Worm (Caenorhabditis elegans) whole organism, young adult: ENCODE results near the gene F28A12.10.
A peak's percentile ranks its signal among the peaks of the same experiment; 100 is the strongest.

Experiments used
- B0035.1 ChIP-seq: sonication (generic microtip); optimal IDR thresholded peaks from 2 replicates; lab custom pipeline; 2016; ENCODE audit warnings: missing genetic modification characterization, mild to moderate bottlenecking, missing compliant biosample characterization, missing genotype, missing genetic modification reagents
- B0336.3 ChIP-seq: fragments of 200-800 bp; sonication (Bioruptor generic); IDR thresholded peaks from 2 replicates; pipeline ENCODE4 v1.3.6; 2022; ENCODE audit warnings: missing genetic modification characterization, missing compliant biosample characterization
- F33H1.4 ChIP-seq: fragments of 200-800 bp; sonication (Bioruptor generic); IDR thresholded peaks from 2 replicates; pipeline ENCODE4 v1.3.6; 2022; ENCODE audit warnings: missing genetic modification reagents, missing genetic modification characterization, missing compliant biosample characterization
- F37B4.10 ChIP-seq: fragments of 200-800 bp; sonication (Bioruptor generic); IDR thresholded peaks from 2 replicates; pipeline ENCODE4 v1.3.6; 2022; ENCODE audit warnings: missing genetic modification characterization, missing compliant biosample characterization
- F39B2.1 ChIP-seq: fragments of 200-800 bp; sonication (Bioruptor generic); IDR thresholded peaks from 2 replicates; pipeline ENCODE4 v1.3.6; 2022; ENCODE audit warnings: missing genetic modification reagents, missing genetic modification characterization, missing compliant biosample characterization
- F57A8.1 ChIP-seq: fragments of 200-800 bp; sonication (Bioruptor generic); optimal IDR thresholded peaks from 2 replicates; lab custom pipeline; 2018; ENCODE audit warnings: mild to moderate bottlenecking, missing genetic modification characterization, moderate library complexity, missing compliant biosample characterization
- T07F8.4 ChIP-seq: sonication (generic microtip); optimal IDR thresholded peaks from 2 replicates; lab custom pipeline; 2016; ENCODE audit warnings: mild to moderate bottlenecking, missing genetic modification characterization, moderate library complexity, missing compliant biosample characterization
- Y53G8AR.9 ChIP-seq: fragments of 200-800 bp; sonication (Bioruptor generic); conservative IDR thresholded peaks from 2 replicates; pipeline ENCODE4 v1.3.6; 2022; ENCODE audit warnings: missing genetic modification reagents, missing genetic modification characterization, missing compliant biosample characterization
- Y67H2A.10 ChIP-seq: fragments of 200-800 bp; sonication (Bioruptor generic); conservative IDR thresholded peaks from 2 replicates; pipeline ENCODE4 v1.3.6; 2022; ENCODE audit warnings: missing genetic modification reagents, missing genetic modification characterization, missing compliant biosample characterization
- aptf-2 ChIP-seq: fragments of 200-800 bp; sonication (Bioruptor generic); conservative IDR thresholded peaks from 2 replicates; pipeline ENCODE4 v1.3.6; 2022; ENCODE audit warnings: missing genetic modification reagents, missing genetic modification characterization, missing compliant biosample characterization
- ceh-100 ChIP-seq: fragments of 200-800 bp; sonication (Bioruptor generic); IDR thresholded peaks from 2 replicates; pipeline ENCODE4 v1.3.6; 2022; ENCODE audit warnings: missing genetic modification reagents, missing genetic modification characterization, missing compliant biosample characterization
- ceh-91 ChIP-seq: fragments of 200-800 bp; sonication (Bioruptor generic); IDR thresholded peaks from 2 replicates; pipeline ENCODE4 v1.3.6; 2022; ENCODE audit warnings: missing genetic modification reagents, missing genetic modification characterization, missing compliant biosample characterization
- die-1 ChIP-seq: sonication (generic microtip); optimal IDR thresholded peaks from 2 replicates; lab custom pipeline; 2016; ENCODE audit warnings: missing genotype, mild to moderate bottlenecking, missing genetic modification characterization, missing compliant biosample characterization
- efl-1 ChIP-seq: fragments of 150-350 bp; optimal IDR thresholded peaks from 2 replicates; lab custom pipeline; 2014; ENCODE audit warnings: missing biosample characterization, missing genetic modification reagents, missing genetic modification characterization
- ekl-4 ChIP-seq: fragments of 200-800 bp; sonication (Bioruptor generic); IDR thresholded peaks from 2 replicates; pipeline ENCODE4 v1.3.6; 2022; ENCODE audit warnings: missing genetic modification reagents, missing genetic modification characterization, missing compliant biosample characterization
- hlh-26 ChIP-seq: fragments of 200-800 bp; sonication (Bioruptor generic); conservative IDR thresholded peaks from 2 replicates; pipeline ENCODE4 v1.3.6; 2022; ENCODE audit warnings: missing genetic modification reagents, missing genetic modification characterization, missing compliant biosample characterization
- hmg-1.2 ChIP-seq: fragments of 200-800 bp; sonication (Bioruptor generic); IDR thresholded peaks from 2 replicates; pipeline ENCODE4 v1.3.6; 2022; ENCODE audit warnings: missing genetic modification reagents, missing genetic modification characterization, missing compliant biosample characterization
- let-526 ChIP-seq: fragments of 200-800 bp; sonication (Bioruptor generic); IDR thresholded peaks from 2 replicates; pipeline ENCODE4 v1.3.6; 2022; ENCODE audit warnings: missing genetic modification reagents, missing genetic modification characterization, missing compliant biosample characterization
- lin-35 ChIP-seq, 3 experiments: fragments of 150-350 bp in 2 of 3; sonication (generic microtip) in 1 of 3; optimal IDR thresholded peaks; 2 replicates each; lab custom pipeline; 2014 to 2018; ENCODE audit warnings: missing biosample characterization in 3 of 3, missing genetic modification characterization in 3 of 3, missing genetic modification reagents in 3 of 3
- lin-40 ChIP-seq: sonication (generic microtip); optimal IDR thresholded peaks from 2 replicates; lab custom pipeline; 2016; ENCODE audit warnings: missing genetic modification characterization, mild to moderate bottlenecking, missing compliant biosample characterization, missing genotype, missing genetic modification reagents
- lsy-27 ChIP-seq: sonication (generic microtip); optimal IDR thresholded peaks from 2 replicates; lab custom pipeline; 2017; ENCODE audit warnings: missing genetic modification characterization, mild to moderate bottlenecking, missing compliant biosample characterization, antibody characterized with exemption, missing genotype, borderline replicate concordance; ENCODE audit not compliant: insufficient read depth
- madf-3 ChIP-seq: fragments of 200-800 bp; sonication (Bioruptor generic); IDR thresholded peaks from 2 replicates; pipeline ENCODE4 v1.3.6; 2022; ENCODE audit warnings: missing genetic modification reagents, missing genetic modification characterization, missing compliant biosample characterization
- madf-6 ChIP-seq: fragments of 200-800 bp; sonication (Bioruptor generic); IDR thresholded peaks from 2 replicates; pipeline ENCODE4 v1.3.6; 2022; ENCODE audit warnings: missing genetic modification reagents, missing genetic modification characterization, missing compliant biosample characterization
- mcd-1 ChIP-seq: fragments of 200-800 bp; sonication (Bioruptor generic); IDR thresholded peaks from 2 replicates; pipeline ENCODE4 v1.3.6; 2022; ENCODE audit warnings: missing genetic modification reagents, missing genetic modification characterization, missing compliant biosample characterization
- mes-4 ChIP-seq: sonication (generic microtip); optimal IDR thresholded peaks from 2 replicates; lab custom pipeline; 2016; ENCODE audit warnings: missing genotype, missing genetic modification characterization, missing compliant biosample characterization
- nfya-2 ChIP-seq: fragments of 200-800 bp; sonication (Bioruptor generic); IDR thresholded peaks from 2 replicates; pipeline ENCODE4 v1.3.6; 2022; ENCODE audit warnings: missing genetic modification reagents, missing genetic modification characterization, missing compliant biosample characterization
- nhr-27 ChIP-seq: fragments of 200-800 bp; sonication (Bioruptor generic); optimal IDR thresholded peaks from 2 replicates; lab custom pipeline; 2018; ENCODE audit warnings: mild to moderate bottlenecking, missing genetic modification characterization, moderate library complexity, missing compliant biosample characterization
- nhr-80 ChIP-seq: sonication (generic microtip); optimal IDR thresholded peaks from 2 replicates; lab custom pipeline; 2016; ENCODE audit warnings: missing genetic modification characterization, missing compliant biosample characterization
- nhr-90 ChIP-seq: sonication (generic microtip); optimal IDR thresholded peaks from 2 replicates; lab custom pipeline; 2016; ENCODE audit warnings: missing genotype, mild to moderate bottlenecking, missing genetic modification characterization, missing compliant biosample characterization
- rcor-1 ChIP-seq: fragments of 200-800 bp; sonication (Bioruptor generic); IDR thresholded peaks from 2 replicates; pipeline ENCODE4 v1.3.6; 2022; ENCODE audit warnings: missing genetic modification reagents, missing genetic modification characterization, missing compliant biosample characterization
- rpc-1 ChIP-seq, 2 experiments: fragments of 150-350 bp in 1 of 2; sonication (generic microtip) in 1 of 2; optimal IDR thresholded peaks; 2 replicates each; lab custom pipeline; 2014 to 2018; ENCODE audit warnings: missing biosample characterization in 1 of 2, missing genetic modification characterization in 1 of 2, missing genetic modification reagents in 1 of 2, missing genotype in 1 of 2
- tbp1 ChIP-seq: fragments of 200-800 bp; sonication (Bioruptor generic); optimal IDR thresholded peaks from 2 replicates; lab custom pipeline; 2018; ENCODE audit warnings: mild to moderate bottlenecking, missing genetic modification characterization, missing compliant biosample characterization
- tlf-1 ChIP-seq: fragments of 200-800 bp; sonication (Bioruptor generic); optimal IDR thresholded peaks from 2 replicates; lab custom pipeline; 2018; ENCODE audit warnings: mild to moderate bottlenecking, missing genetic modification characterization, missing compliant biosample characterization
- unc-62 ChIP-seq: fragments of 150-350 bp; optimal IDR thresholded peaks from 2 replicates; lab custom pipeline; 2014; ENCODE audit warnings: missing biosample characterization, missing genetic modification reagents, missing genetic modification characterization
- xnd-1 ChIP-seq: sonication (generic microtip); optimal IDR thresholded peaks from 2 replicates; lab custom pipeline; 2016; ENCODE audit warnings: missing genotype, missing genetic modification reagents, missing genetic modification characterization, missing compliant biosample characterization
- ztf-18 ChIP-seq: sonication (generic microtip); optimal IDR thresholded peaks from 2 replicates; lab custom pipeline; 2016; ENCODE audit warnings: missing genotype, mild to moderate bottlenecking, missing genetic modification characterization, missing compliant biosample characterization
- ztf-22 ChIP-seq: fragments of 200-800 bp; sonication (Bioruptor generic); optimal IDR thresholded peaks from 2 replicates; lab custom pipeline; 2018; ENCODE audit warnings: mild to moderate bottlenecking, missing genetic modification characterization, moderate library complexity, missing compliant biosample characterization
- ztf-25 ChIP-seq: fragments of 200-800 bp; sonication (Bioruptor generic); IDR thresholded peaks from 2 replicates; pipeline ENCODE4 v1.3.6; 2022; ENCODE audit warnings: missing genetic modification reagents, missing genetic modification characterization, missing compliant biosample characterization
- ztf-26 ChIP-seq: sonication (generic microtip); optimal IDR thresholded peaks from 2 replicates; lab custom pipeline; 2017; ENCODE audit warnings: missing genetic modification characterization, missing compliant biosample characterization
- ztf-28 ChIP-seq: fragments of 200-800 bp; sonication (Bioruptor generic); IDR thresholded peaks from 2 replicates; pipeline ENCODE4 v1.3.6; 2022; ENCODE audit warnings: missing genetic modification reagents, missing genetic modification characterization, missing compliant biosample characterization

F28A12.10 gene

DNA sequence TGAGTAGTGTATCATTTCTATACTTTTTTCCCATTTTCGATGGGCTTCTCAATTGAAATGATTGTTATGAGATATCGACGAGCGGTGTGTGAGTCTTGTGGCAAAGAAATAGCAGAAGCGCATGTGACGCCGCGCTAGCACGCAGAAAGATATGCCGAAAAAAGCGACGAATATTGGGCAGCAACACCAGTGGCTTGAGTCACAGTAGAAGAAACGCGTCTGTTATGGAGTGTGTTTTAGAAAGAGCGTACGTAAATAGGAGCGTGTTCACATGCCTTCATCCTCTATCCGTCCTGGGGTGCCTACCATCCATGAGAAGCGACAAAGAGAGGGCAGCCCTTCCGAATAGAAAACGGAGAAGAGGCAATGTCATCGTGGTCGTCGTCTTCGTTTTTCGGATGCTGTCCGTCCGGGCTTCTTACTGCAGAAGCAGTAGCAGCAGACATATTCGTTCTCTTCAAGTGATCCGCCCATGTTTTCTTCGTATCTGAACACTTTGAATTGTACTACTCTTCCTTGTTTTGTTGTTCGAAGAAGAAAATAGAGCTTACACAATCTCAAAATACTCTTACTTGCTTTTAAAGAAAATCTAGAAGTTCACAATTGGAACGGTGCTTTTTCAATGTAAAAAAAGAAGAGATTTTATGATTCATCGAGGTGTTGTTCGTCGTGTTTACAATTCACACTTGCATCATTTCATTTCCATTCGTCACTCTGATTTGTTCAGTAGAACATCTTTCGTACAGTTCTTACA is 27.6 kb downstream of the F28A12.10 start (continued):
- no peak for TF ChIP-seq let-526 (GFP tag; lab: Robert Waterston, UW)
- TF ChIP-seq mes-4 (tag; lab: Kevin White, UChicago) = no peak
- TF ChIP-seq nhr-27 (tag; lab: Kevin White, UChicago) = no peak
- no peak for TF ChIP-seq F37B4.10 (GFP tag; lab: Robert Waterston, UW)
- no peak for TF ChIP-seq Y67H2A.10 (GFP tag; lab: Robert Waterston, UW)
- TF ChIP-seq nhr-90 = no peak

- TF ChIP-seq unc-62 (GFP tag; lab: Kevin White, UChicago) = no peak
- no peak for TF ChIP-seq B0336.3 (GFP tag; lab: Robert Waterston, UW)
- TF ChIP-seq rpc-1 (optimal IDR thresholded peaks at IDR 0.05; lab: Kevin White, UChicago) = no peak
- no peak for TF ChIP-seq rpc-1 (tag; optimal IDR thresholded peaks at IDR 0.05; lab: Kevin White, UChicago)
- TF ChIP-seq, all 124 proteins: peak for 0
Measured at ce11 chrV:8608483-8608882, 29.1 kb downstream of the F28A12.10 start.

DNA sequence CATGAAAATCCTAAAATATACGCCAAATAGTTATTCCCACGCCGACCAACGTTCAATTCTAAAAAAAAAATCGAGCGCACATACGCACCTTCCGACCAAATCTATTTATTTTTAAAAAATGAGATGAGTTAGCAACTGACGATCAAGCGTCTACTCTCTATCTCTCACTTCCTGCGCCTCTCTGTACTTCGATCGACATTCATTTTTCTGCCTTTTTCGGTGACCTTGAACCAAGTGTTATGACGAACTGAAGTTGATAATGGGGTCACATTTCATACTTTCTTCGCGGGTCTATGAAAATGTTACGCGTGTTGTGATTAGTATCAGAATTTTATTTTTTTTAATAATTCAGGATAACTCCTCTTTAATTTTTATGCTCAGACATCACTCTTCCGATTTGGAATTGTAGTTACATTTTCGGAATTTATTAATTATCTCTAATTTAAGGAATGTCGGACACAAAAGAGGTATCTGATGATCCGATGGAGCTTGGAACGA is 30.2 kb downstream of the F28A12.10 start, which contains the start of gene smk-1:
Gene smk-1 (plus strand): TSS at position 448 of the 498 bp plus-strand sequence.
- TF ChIP-seq F57A8.1 (GFP tag; lab: Kevin White, UChicago) (no peak), madf-6 (GFP tag; lab: Robert Waterston, UW) (peak; percentile 16; the same call in 1 of the 2 replicates), lin-40 (peak; percentile 8), nhr-80 (tag; lab: Kevin White, UChicago) (peak; percentile 46), hmg-1.2 (GFP tag; lab: Robert Waterston, UW) (peak; percentile 31; the same call in 1 of the 2 replicates), F39B2.1 (no peak), Y53G8AR.9 (GFP tag; lab: Robert Waterston, UW) (no peak)

ce11 chrV:8606099-8606696 is 31.4 kb downstream of the F28A12.10 start, which contains the start of gene vps-60:
vps-60 (minus strand) TSS chrV:8606128.
- TF ChIP-seq aptf-2 (GFP tag; lab: Robert Waterston, UW) (no peak), madf-3 (GFP tag; lab: Robert Waterston, UW) (peak; percentile 99), ztf-26 (tag; lab: Kevin White, UChicago) (peak; percentile 90), nfya-2 (GFP tag; lab: Robert Waterston, UW) (no peak), unc-62 (GFP tag; lab: Kevin White, UChicago) (peak; percentile 64), ztf-22 (GFP tag; lab: Kevin White, UChicago) (peak; percentile 63), lin-35 (GFP tag; optimal IDR thresholded peaks at IDR 0.05; lab: Kevin White, UChicago) (peak; percentile 8 to 77 (median 10)), efl-1 (peak; percentile 67), T07F8.4 (tag; lab: Kevin White, UChicago) (no peak), mcd-1 (GFP tag; lab: Robert Waterston, UW) (peak; percentile 82), xnd-1 (tag; lab: Kevin White, UChicago) (no peak), madf-6 (GFP tag; lab: Robert Waterston, UW) (peak; percentile 85), hmg-1.2 (GFP tag; lab: Robert Waterston, UW) (peak; percentile 77), nhr-80 (tag; lab: Kevin White, UChicago) (peak; percentile 92), ekl-4 (GFP tag; lab: Robert Waterston, UW) (peak; percentile 88), tbp1 (GFP tag; lab: Kevin White, UChicago) (peak; percentile 70), ztf-28 (GFP tag; lab: Robert Waterston, UW) (no peak), die-1 (tag; lab: Kevin White, UChicago) (peak; percentile 41), tlf-1 (GFP tag; lab: Kevin White, UChicago) (peak; percentile 80), ceh-100 (peak; percentile 57; the same call in 1 of the 2 replicates), B0035.1 (tag; lab: Kevin White, UChicago) (no peak), lsy-27 (no peak), ztf-18 (peak; percentile 68), hlh-26 (no peak), ceh-91 (peak; percentile 75), rcor-1 (GFP tag; lab: Robert Waterston, UW) (peak; percentile 66), F57A8.1 (GFP tag; lab: Kevin White, UChicago) (no peak), F33H1.4 (GFP tag; lab: Robert Waterston, UW) (peak; percentile 92), ztf-25 (GFP tag; lab: Robert Waterston, UW) (no peak)
